Worm (Caenorhabditis elegans): ENCODE results near the gene F26C11.1.
A peak's percentile ranks its signal among the peaks of the same experiment; 100 is the strongest.

F26C11.1 gene

DNA sequence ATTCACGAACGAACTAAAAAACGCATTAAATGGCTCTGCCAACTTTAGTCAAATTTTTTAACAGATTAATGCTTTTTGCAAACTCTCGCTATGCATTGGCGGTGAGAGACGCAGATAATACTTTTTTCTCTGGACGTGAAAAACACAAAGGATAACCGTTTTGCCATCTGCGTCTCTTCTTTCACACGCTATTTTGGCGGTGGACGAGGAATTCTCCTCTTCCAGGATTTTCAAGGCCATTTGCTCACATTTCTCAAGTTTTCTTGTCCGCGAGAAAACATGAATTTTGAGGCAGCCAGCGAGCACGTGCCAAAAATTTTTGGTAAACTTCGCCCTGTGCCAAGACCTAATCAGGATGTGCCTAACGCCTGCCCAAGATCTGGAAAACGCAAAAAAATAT, 36.5 kb downstream of the F26C11.1 start (continued):
- peak; percentile 36 for TF ChIP-seq ref-2 (tag; optimal IDR thresholded peaks at IDR 0.05)
- TF ChIP-seq dmd-4 (tag; optimal IDR thresholded peaks at IDR 0.05; ENCODE audit: borderline replicate concordance), result no peak
- peak; percentile 67 for TF ChIP-seq ceh-31 (tag; optimal IDR thresholded peaks at IDR 0.05)
- TF ChIP-seq nfya-1 (tag; optimal IDR thresholded peaks at IDR 0.05), result no peak
- no peak for TF ChIP-seq ceh-24 (tag; optimal IDR thresholded peaks at IDR 0.05)
- no peak for TF ChIP-seq che-1 (tag; optimal IDR thresholded peaks at IDR 0.05)
- TF ChIP-seq ama-1 (optimal IDR thresholded peaks at IDR 0.05), result no peak

DNA sequence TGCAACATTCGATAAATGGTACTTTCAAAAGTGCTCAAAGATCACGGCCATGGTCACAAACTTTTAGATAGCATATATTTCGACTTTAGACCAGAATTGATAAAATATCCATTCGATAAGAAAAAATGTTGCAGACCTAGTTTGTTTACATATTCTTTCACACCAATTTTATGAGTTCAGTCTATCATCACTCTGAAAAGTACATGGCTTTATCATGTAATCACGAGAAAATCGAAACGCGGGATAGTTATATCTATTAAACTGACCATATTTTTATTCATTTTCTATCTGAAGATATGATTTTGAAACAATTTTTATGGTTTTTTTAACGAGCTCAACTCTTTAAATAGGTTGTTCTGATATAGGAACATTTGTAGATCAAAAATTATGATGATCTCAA, 36.9 kb downstream of the F26C11.1 start, which contains the start of gene pho-11:
Gene pho-11 (plus strand): TSS at position 374 of the 400 bp plus-strand sequence.
- TF ChIP-seq unc-3 (GFP tag; conservative IDR thresholded peaks at IDR 0.05) (no peak), unc-3 (tag; optimal IDR thresholded peaks at IDR 0.05) (no peak), elt-2 (tag; optimal IDR thresholded peaks at IDR 0.05) (peak; percentile 14), ceh-2 (tag; optimal IDR thresholded peaks at IDR 0.05) (no peak)

DNA sequence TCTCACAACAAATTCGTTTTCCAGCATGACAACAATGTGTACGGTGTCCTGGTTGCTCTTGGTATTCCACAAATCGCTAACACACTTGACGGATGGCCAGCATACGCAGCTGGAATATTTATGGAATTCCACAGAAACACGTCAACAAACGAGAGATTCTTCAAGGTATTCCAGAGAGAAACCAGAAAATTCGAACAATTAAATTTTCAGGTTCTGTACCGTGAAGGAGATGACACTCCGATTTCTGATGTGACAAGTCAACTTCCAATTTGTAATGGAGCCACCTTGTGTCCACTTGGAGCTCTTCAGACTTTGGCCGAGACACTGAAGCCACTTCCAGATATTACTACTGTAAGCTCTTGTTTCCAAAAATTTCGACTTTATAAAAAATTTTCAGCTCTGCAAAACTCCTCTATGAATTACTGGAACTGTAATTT, 39.4 kb downstream of the F26C11.1 start:
- no peak for TF ChIP-seq T23F11.4 (GFP tag; optimal IDR thresholded peaks at IDR 0.05)
- no peak for TF ChIP-seq ceh-14 (tag; optimal IDR thresholded peaks at IDR 0.05)
- TF ChIP-seq unc-3 (GFP tag; conservative IDR thresholded peaks at IDR 0.05), result no peak
- no peak for TF ChIP-seq unc-3 (tag; optimal IDR thresholded peaks at IDR 0.05)
- TF ChIP-seq ceh-45 (GFP tag; IDR thresholded peaks at IDR 0.05), result no peak
- TF ChIP-seq C38D4.7 (GFP tag; optimal IDR thresholded peaks at IDR 0.05), result no peak
- no peak for TF ChIP-seq sdc-2 (tag; optimal IDR thresholded peaks at IDR 0.05)
- no peak for TF ChIP-seq K09A11.1 (tag; optimal IDR thresholded peaks at IDR 0.05; ENCODE audit: insufficient read depth)
- TF ChIP-seq gmeb-2 (tag; optimal IDR thresholded peaks at IDR 0.05), result no peak
- no peak for TF ChIP-seq nfya-1 (tag; optimal IDR thresholded peaks at IDR 0.05)
- TF ChIP-seq rnt-1 (tag; optimal IDR thresholded peaks at IDR 0.05), result no peak
- no peak for TF ChIP-seq hlh-30 (tag; optimal IDR thresholded peaks at IDR 0.05; ENCODE audit: insufficient read depth)
- no peak for TF ChIP-seq elt-4 (tag; optimal IDR thresholded peaks at IDR 0.05)
- TF ChIP-seq ceh-34 (tag; optimal IDR thresholded peaks at IDR 0.05), result no peak
- no peak for TF ChIP-seq ceh-22 (tag; optimal IDR thresholded peaks at IDR 0.05)
- no peak for TF ChIP-seq dmd-4 (tag; optimal IDR thresholded peaks at IDR 0.05; ENCODE audit: borderline replicate concordance)
- no peak for TF ChIP-seq syd-9 (tag; optimal IDR thresholded peaks at IDR 0.05)
- TF ChIP-seq eyg-1 (tag; optimal IDR thresholded peaks at IDR 0.05), result no peak
- TF ChIP-seq hlh-8 (tag; optimal IDR thresholded peaks at IDR 0.05), result no peak
- TF ChIP-seq unc-55 (GFP tag; optimal IDR thresholded peaks at IDR 0.05), result no peak
- no peak for TF ChIP-seq pha-2 (tag; optimal IDR thresholded peaks at IDR 0.05)

DNA sequence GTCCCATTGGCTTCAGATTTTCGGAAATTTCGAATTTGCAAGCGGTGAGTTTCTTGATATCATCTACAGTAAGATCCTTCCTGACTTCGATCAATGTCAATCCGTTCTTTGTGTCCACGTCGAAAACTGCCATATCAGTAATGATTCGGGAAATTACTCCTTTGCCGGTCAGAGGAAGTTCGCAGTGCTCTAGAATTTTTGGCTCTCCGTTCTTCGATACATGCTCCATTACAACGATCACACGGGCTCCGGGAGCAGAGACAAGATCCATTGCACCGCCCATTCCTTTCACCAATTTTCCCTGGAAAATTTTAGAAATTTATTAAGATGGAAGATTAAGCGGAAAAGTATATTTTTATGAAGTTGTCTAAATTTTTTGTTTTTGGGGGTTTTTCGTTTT, 40.0 kb downstream of the F26C11.1 start:
- no peak for TF ChIP-seq unc-55 (GFP tag; optimal IDR thresholded peaks at IDR 0.05)
- TF ChIP-seq T23F11.4 (GFP tag; optimal IDR thresholded peaks at IDR 0.05), result no peak
- TF ChIP-seq unc-86 (tag; optimal IDR thresholded peaks at IDR 0.05), result no peak
- no peak for TF ChIP-seq nhr-11 (tag; optimal IDR thresholded peaks at IDR 0.05)
- no peak for TF ChIP-seq pax-1 (tag; optimal IDR thresholded peaks at IDR 0.05)
- no peak for TF ChIP-seq ceh-45 (GFP tag; IDR thresholded peaks at IDR 0.05)
- TF ChIP-seq ceh-34 (tag; optimal IDR thresholded peaks at IDR 0.05), result no peak
- TF ChIP-seq ceh-19 (GFP tag; optimal IDR thresholded peaks at IDR 0.05), result no peak
- TF ChIP-seq ceh-30 (tag; optimal IDR thresholded peaks at IDR 0.05), result no peak
- no peak for TF ChIP-seq ceh-31 (tag; optimal IDR thresholded peaks at IDR 0.05)
- TF ChIP-seq unc-42 (tag; optimal IDR thresholded peaks at IDR 0.05), result no peak
- no peak for TF ChIP-seq pha-4 (tag; optimal IDR thresholded peaks at IDR 0.05)
- TF ChIP-seq syd-9 (tag; optimal IDR thresholded peaks at IDR 0.05), result no peak
- no peak for TF ChIP-seq madf-2 (tag; optimal IDR thresholded peaks at IDR 0.05)
- TF ChIP-seq ceh-9 (tag; optimal IDR thresholded peaks at IDR 0.05), result no peak
- TF ChIP-seq mec-3 (tag; optimal IDR thresholded peaks at IDR 0.05; ENCODE audit: borderline replicate concordance), result no peak
- TF ChIP-seq ztf-16 (tag; optimal IDR thresholded peaks at IDR 0.05), result no peak
- no peak for TF ChIP-seq tbx-2 (tag; optimal IDR thresholded peaks at IDR 0.05)
- TF ChIP-seq che-1 (tag; optimal IDR thresholded peaks at IDR 0.05), result no peak
- TF ChIP-seq ama-1 (optimal IDR thresholded peaks at IDR 0.05), result no peak

Measured in whole organism, late embryonic.